Worm (Caenorhabditis elegans): ENCODE data around the gene ppk-3.

The ppk-3 gene

ce11 chrX:13007857-13008813 lies 32.7 kb upstream of the ppk-3 start, which contains the start of gene nhr-25:
Gene nhr-25, plus strand, starts transcription at chrX:13008493.
- TF ChIP-seq die-1 (tag; optimal IDR thresholded peaks at IDR 0.05) (no peak), attf-3 (GFP tag; conservative IDR thresholded peaks at IDR 0.05) (0 out of 2 replicates have a peak, but pooled peaks have one; percentile 25), zfh-2 (GFP tag; conservative IDR thresholded peaks at IDR 0.05) (peak; percentile 54), pha-4 (tag; optimal IDR thresholded peaks at IDR 0.05) (no peak), ceh-40 (GFP tag; IDR thresholded peaks at IDR 0.05) (no peak)

ce11 chrX:13006734-13007133 lies 31.3 kb upstream of the ppk-3 start:
- TF ChIP-seq ztf-25 (GFP tag; IDR thresholded peaks at IDR 0.05) (no peak), F52B5.7 (tag; optimal IDR thresholded peaks at IDR 0.05) (no peak), D2030.7 (GFP tag; IDR thresholded peaks at IDR 0.05) (no peak), unc-130 (GFP tag; optimal IDR thresholded peaks at IDR 0.05) (no peak), snpc-1.1 (tag; optimal IDR thresholded peaks at IDR 0.05; ENCODE audit: insufficient read depth) (no peak), snpc-3.4 (tag; optimal IDR thresholded peaks at IDR 0.05) (no peak), ZK185.1 (tag; optimal IDR thresholded peaks at IDR 0.05; ENCODE audit: poor library complexity, severe bottlenecking) (no peak), hlh-12 (tag; optimal IDR thresholded peaks at IDR 0.05) (no peak), tbx-9 (tag; optimal IDR thresholded peaks at IDR 0.05; ENCODE audit: borderline replicate concordance) (no peak), tbp1 (GFP tag; optimal IDR thresholded peaks at IDR 0.05) (no peak), nfya-2 (GFP tag; IDR thresholded peaks at IDR 0.05) (no peak)

ce11 chrX:13006328-13006727 lies 30.9 kb upstream of the ppk-3 start:
- no peak for TF ChIP-seq snpc-3.4 (tag; optimal IDR thresholded peaks at IDR 0.05)
- TF ChIP-seq ceh-58 (GFP tag; IDR thresholded peaks at IDR 0.05) = no peak
- no peak for TF ChIP-seq F55B11.4 (tag; optimal IDR thresholded peaks at IDR 0.05; ENCODE audit: borderline replicate concordance, insufficient read depth)
- TF ChIP-seq Y95B8A.8 (GFP tag; IDR thresholded peaks at IDR 0.05) = no peak
- TF ChIP-seq gei-17 (GFP tag; optimal IDR thresholded peaks at IDR 0.05) = no peak
- no peak for TF ChIP-seq egl-44 (GFP tag; IDR thresholded peaks at IDR 0.05)
- no peak for TF ChIP-seq ekl-4 (GFP tag; IDR thresholded peaks at IDR 0.05)
- no peak for TF ChIP-seq ZK185.1 (tag; optimal IDR thresholded peaks at IDR 0.05; ENCODE audit: poor library complexity, severe bottlenecking)
- no peak for TF ChIP-seq mxl-1 (tag; optimal IDR thresholded peaks at IDR 0.05)
- TF ChIP-seq B0019.2 (GFP tag; conservative IDR thresholded peaks at IDR 0.05) = no peak
- no peak for TF ChIP-seq ztf-6 (GFP tag; IDR thresholded peaks at IDR 0.05)

ce11 chrX:13005730-13006129 lies 30.3 kb upstream of the ppk-3 start:
- TF ChIP-seq egrh-3 (GFP tag; IDR thresholded peaks at IDR 0.05) (no peak), madf-10 (tag; optimal IDR thresholded peaks at IDR 0.05) (no peak), Y67H2A.10 (GFP tag; conservative IDR thresholded peaks at IDR 0.05) (no peak), tbp1 (GFP tag; optimal IDR thresholded peaks at IDR 0.05) (no peak), egl-18 (GFP tag; IDR thresholded peaks at IDR 0.05) (no peak), dpff-1 (tag; optimal IDR thresholded peaks at IDR 0.05) (no peak), hsf-1 (GFP tag; IDR thresholded peaks at IDR 0.05) (no peak), madf-3 (GFP tag; IDR thresholded peaks at IDR 0.05) (0 out of 2 replicates have a peak, but pooled peaks have one; percentile 31)

All from whole organism, young adult.